Worm (Caenorhabditis elegans) whole organism, midembryonic: ENCODE results near the gene tsct-1.

Experiments used
- T22C8.4 ChIP-seq: fragments of 200-800 bp; sonication (Bioruptor generic); IDR thresholded peaks from 2 replicates; pipeline ENCODE4 v1.3.6; 2022; ENCODE audit warnings: missing genetic modification characterization, missing compliant biosample characterization
- cog-1 ChIP-seq: sonication (generic microtip); optimal IDR thresholded peaks from 2 replicates; lab custom pipeline; 2016; ENCODE audit warnings: missing genetic modification characterization, missing compliant biosample characterization
- flt-1 ChIP-seq: fragments of 200-800 bp; sonication (Bioruptor generic); IDR thresholded peaks from 2 replicates; pipeline ENCODE4 v1.3.6; 2022; ENCODE audit warnings: missing genetic modification characterization, missing compliant biosample characterization
- klf-2 ChIP-seq: fragments of 200-800 bp; sonication (Bioruptor generic); conservative IDR thresholded peaks from 2 replicates; pipeline ENCODE4 v1.3.6; 2022; ENCODE audit warnings: missing genetic modification reagents, missing genetic modification characterization, missing compliant biosample characterization
- med-1 ChIP-seq: sonication (generic microtip); optimal IDR thresholded peaks from 2 replicates; lab custom pipeline; 2017; ENCODE audit warnings: missing genetic modification characterization, mild to moderate bottlenecking, missing compliant biosample characterization, antibody characterized with exemption, missing genetic modification reagents; ENCODE audit not compliant: insufficient read depth
- ref-1 ChIP-seq: fragments of 200-800 bp; sonication (Bioruptor generic); conservative IDR thresholded peaks from 2 replicates; pipeline ENCODE4 v1.3.6; 2022; ENCODE audit warnings: missing genetic modification reagents, missing genetic modification characterization, missing compliant biosample characterization
- tab-1 ChIP-seq: fragments of 200-800 bp; sonication (Bioruptor generic); IDR thresholded peaks from 2 replicates; pipeline ENCODE4 v1.3.6; 2022; ENCODE audit warnings: missing genetic modification characterization, missing compliant biosample characterization
- ztf-23 ChIP-seq: fragments of 200-800 bp; sonication (Bioruptor generic); IDR thresholded peaks from 2 replicates; pipeline ENCODE4 v1.3.6; 2022; ENCODE audit warnings: missing genetic modification reagents, missing genetic modification characterization, missing compliant biosample characterization
- ztf-29 ChIP-seq: fragments of 200-800 bp; sonication (Bioruptor generic); IDR thresholded peaks from 2 replicates; pipeline ENCODE4 v1.3.6; 2022; ENCODE audit warnings: missing genetic modification reagents, missing genetic modification characterization, missing compliant biosample characterization

Gene tsct-1

ce11 chrX:12451258-12451657 lies 17.4 kb downstream of the tsct-1 start:
- TF ChIP-seq ztf-29 (GFP tag; lab: Robert Waterston, UW) (no peak), klf-2 (no peak), ztf-23 (GFP tag; lab: Robert Waterston, UW) (no peak), med-1 (GFP tag; lab: Kevin White, UChicago) (no peak), tab-1 (no peak), flt-1 (GFP tag; lab: Robert Waterston, UW) (no peak), T22C8.4 (GFP tag; lab: Robert Waterston, UW) (no peak), cog-1 (no peak), ref-1 (GFP tag; lab: Robert Waterston, UW) (no peak)

- TF ChIP-seq flt-1 (GFP tag; lab: Robert Waterston, UW): 0 out of 2 replicates have a peak, but pooled peaks have one; percentile 28
- no peak for TF ChIP-seq ztf-23 (GFP tag; lab: Robert Waterston, UW)
- TF ChIP-seq ztf-29 (GFP tag; lab: Robert Waterston, UW): 0 out of 2 replicates have a peak, but pooled peaks have one; percentile 24
- TF ChIP-seq cog-1: peak; percentile 30
Observed at ce11 chrX:12452143-12452570, 18.3 kb downstream of the tsct-1 start.

ce11 chrX:12454290-12454795 lies 20.4 kb downstream of the tsct-1 start, which contains the start of the genes T18D3.9 and T18D3.1:
TSS of gene T18D3.9 (minus strand) at chrX:12454457.
TSS of gene T18D3.1 (plus strand) at chrX:12454745.
- TF ChIP-seq klf-2 (no peak), tab-1 (no peak), flt-1 (GFP tag; lab: Robert Waterston, UW) (0 out of 2 replicates have a peak, but pooled peaks have one; percentile 9), cog-1 (peak; percentile 15)

ce11 chrX:12458021-12458420 lies 24.1 kb downstream of the tsct-1 start:
- TF ChIP-seq tab-1 (peak; percentile 87), ztf-29 (GFP tag; lab: Robert Waterston, UW) (peak; percentile 52; the same call in 1 of the 2 replicates), med-1 (GFP tag; lab: Kevin White, UChicago) (peak; percentile 31), ztf-23 (GFP tag; lab: Robert Waterston, UW) (peak; percentile 81), flt-1 (GFP tag; lab: Robert Waterston, UW) (peak; percentile 93), ref-1 (GFP tag; lab: Robert Waterston, UW) (peak; percentile 52; the same call in 1 of the 2 replicates), klf-2 (peak; percentile 70), cog-1 (peak; percentile 62), T22C8.4 (GFP tag; lab: Robert Waterston, UW) (peak; percentile 79)

ce11 chrX:12461557-12461956 lies 27.7 kb downstream of the tsct-1 start, which contains the start of gene odr-7:
TSS of gene odr-7 (minus strand) at chrX:12461657.
- TF ChIP-seq ref-1 (GFP tag; lab: Robert Waterston, UW) (no peak), tab-1 (no peak), cog-1 (no peak), klf-2 (no peak), med-1 (GFP tag; lab: Kevin White, UChicago) (no peak), T22C8.4 (GFP tag; lab: Robert Waterston, UW) (no peak), flt-1 (GFP tag; lab: Robert Waterston, UW) (no peak), ztf-23 (GFP tag; lab: Robert Waterston, UW) (no peak), ztf-29 (GFP tag; lab: Robert Waterston, UW) (no peak)

ce11 chrX:12463504-12463903 lies 29.6 kb downstream of the tsct-1 start, which contains the start of gene T18D3.5:
TSS of gene T18D3.5 (plus strand) at chrX:12463804.
- no peak for TF ChIP-seq tab-1
- TF ChIP-seq klf-2: no peak
- TF ChIP-seq cog-1: no peak
- no peak for TF ChIP-seq ztf-23 (GFP tag; lab: Robert Waterston, UW)
- no peak for TF ChIP-seq ztf-29 (GFP tag; lab: Robert Waterston, UW)
- no peak for TF ChIP-seq med-1 (GFP tag; lab: Kevin White, UChicago)
- no peak for TF ChIP-seq flt-1 (GFP tag; lab: Robert Waterston, UW)
- TF ChIP-seq T22C8.4 (GFP tag; lab: Robert Waterston, UW): no peak
- TF ChIP-seq ref-1 (GFP tag; lab: Robert Waterston, UW): no peak

ce11 chrX:12466769-12467168 lies 32.9 kb downstream of the tsct-1 start, which contains the start of gene cdf-2:
TSS of gene cdf-2 (minus strand) at chrX:12466917.
- TF ChIP-seq flt-1 (GFP tag; lab: Robert Waterston, UW) (no peak), cog-1 (no peak)

ce11 chrX:12467660-12468111 lies 33.8 kb downstream of the tsct-1 start, which contains the start of gene myo-2:
TSS of gene myo-2 (plus strand) at chrX:12468061.
- TF ChIP-seq cog-1: no peak
- no peak for TF ChIP-seq klf-2
- no peak for TF ChIP-seq flt-1 (GFP tag; lab: Robert Waterston, UW)
- 0 out of 2 replicates have a peak, but pooled peaks have one; percentile 39 for TF ChIP-seq tab-1
- TF ChIP-seq ztf-23 (GFP tag; lab: Robert Waterston, UW): no peak

ce11 chrX:12469846-12470245 lies 35.9 kb downstream of the tsct-1 start:
- TF ChIP-seq ref-1 (GFP tag; lab: Robert Waterston, UW) (no peak), cog-1 (no peak), ztf-23 (GFP tag; lab: Robert Waterston, UW) (no peak), flt-1 (GFP tag; lab: Robert Waterston, UW) (no peak), tab-1 (no peak), T22C8.4 (GFP tag; lab: Robert Waterston, UW) (no peak), ztf-29 (GFP tag; lab: Robert Waterston, UW) (no peak), klf-2 (no peak), med-1 (GFP tag; lab: Kevin White, UChicago) (no peak)

- TF ChIP-seq med-1 (GFP tag; lab: Kevin White, UChicago) (no peak), flt-1 (GFP tag; lab: Robert Waterston, UW) (no peak), klf-2 (no peak), ztf-23 (GFP tag; lab: Robert Waterston, UW) (no peak), tab-1 (no peak), ref-1 (GFP tag; lab: Robert Waterston, UW) (no peak), T22C8.4 (GFP tag; lab: Robert Waterston, UW) (no peak), ztf-29 (GFP tag; lab: Robert Waterston, UW) (no peak), cog-1 (no peak)
Observed at ce11 chrX:12472232-12472631, 38.3 kb downstream of the tsct-1 start.
